Worm (Caenorhabditis elegans) whole organism, late embryonic: ENCODE measurements around the gene R53.8.

Experiments
- nfya-1 ChIP-seq: sonication (generic microtip); optimal IDR thresholded peaks from 2 replicates; lab custom pipeline; 2017; ENCODE audit warnings: missing genetic modification characterization, mild to moderate bottlenecking, missing compliant biosample characterization, antibody characterized with exemption, moderate library complexity
- tbx-2 ChIP-seq: sonication (generic microtip); optimal IDR thresholded peaks from 2 replicates; lab custom pipeline; 2016; ENCODE audit warnings: missing genetic modification characterization, missing compliant biosample characterization

ce11 chrII:10011733-10012132 lies 35.2 kb downstream of the R53.8 start:
- TF ChIP-seq tbx-2 (tag; lab: Kevin White, UChicago): no peak
- TF ChIP-seq nfya-1: no peak
